Fruit fly (Drosophila melanogaster): ENCODE results near the gene CG31230.

DNA sequence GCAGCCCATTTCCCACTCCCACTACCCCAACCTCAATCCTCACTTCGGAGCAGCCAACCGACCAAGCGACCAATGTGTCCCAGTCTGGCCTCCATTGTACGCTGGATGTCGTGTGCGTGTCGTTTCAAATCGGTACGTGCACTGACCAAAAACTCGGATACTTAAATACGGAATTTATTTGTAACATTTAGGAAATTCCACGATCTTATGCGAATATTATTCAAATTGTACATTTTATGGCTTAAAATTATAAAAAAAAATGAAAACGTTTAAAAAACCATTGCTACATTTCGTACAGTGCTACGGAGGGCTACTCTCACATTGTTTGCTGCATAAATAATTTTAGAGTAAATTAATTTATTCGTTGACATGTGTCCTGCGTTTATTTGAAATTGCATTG is 46.9 kb upstream of the CG31230 start:
- TF ChIP-seq Snoo (tag; optimal IDR thresholded peaks at IDR 0.05) (no peak), EcR (GFP tag; optimal IDR thresholded peaks at IDR 0.05) (no peak), CG14655 (GFP tag; optimal IDR thresholded peaks at IDR 0.05) (peak; percentile 60), CG9948 (tag; optimal IDR thresholded peaks at IDR 0.05) (peak; percentile 19), CG34367 (tag; optimal IDR thresholded peaks at IDR 0.05) (no peak), CG8301 (tag; optimal IDR thresholded peaks at IDR 0.05) (peak; percentile 53), CG17806 (tag; optimal IDR thresholded peaks at IDR 0.05) (peak; percentile 13), fd96Ca (GFP tag; IDR thresholded peaks at IDR 0.05) (peak; percentile 66; the same call in 2 of the 3 replicates), CG13204 (GFP tag; optimal IDR thresholded peaks at IDR 0.05) (no peak), D1 (tag; optimal IDR thresholded peaks at IDR 0.05) (no peak), gl (tag; optimal IDR thresholded peaks at IDR 0.05) (no peak)
